Worm (Caenorhabditis elegans): ENCODE results near the gene T24E12.10.

DNA sequence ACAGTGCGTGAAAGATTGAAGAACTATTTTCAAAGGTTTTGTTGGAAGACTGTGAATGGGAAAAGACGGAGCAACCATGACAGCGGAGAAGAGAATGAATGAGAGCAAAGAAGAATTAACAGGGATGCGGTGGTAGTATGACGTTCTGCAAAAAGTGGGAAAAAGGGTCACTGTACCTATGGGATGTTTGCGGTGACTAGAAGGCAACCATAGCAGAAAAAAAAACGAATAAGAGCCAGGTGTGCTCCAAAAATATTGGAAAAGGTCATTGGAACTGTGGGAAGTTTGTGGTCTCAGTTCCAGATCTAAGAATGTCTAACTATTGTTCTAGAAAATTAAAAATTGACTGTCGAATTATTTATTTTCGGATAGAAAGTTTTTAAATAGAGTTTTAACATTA lies 24.3 kb downstream of the T24E12.10 start, which contains the start of gene fbxb-90:
- TF ChIP-seq dao-5 (tag; optimal IDR thresholded peaks at IDR 0.05) (no peak), him-1 (tag; optimal IDR thresholded peaks at IDR 0.05) (no peak), W03F9.2 (tag; optimal IDR thresholded peaks at IDR 0.05) (no peak)

Data from whole organism, L4/young adult.